Fruit fly (Drosophila melanogaster) whole organism, prepupa: ENCODE data around the gene Gss2.

Source experiments
- Blimp-1 ChIP-seq: fragments of 200-800 bp; sonication (Bioruptor generic); optimal IDR thresholded peaks from 3 replicates; lab custom pipeline; 2017; ENCODE audit warnings: missing biosample characterization, missing genetic modification characterization, mild to moderate bottlenecking, moderate library complexity, missing genetic modification reagents
- CG10631 ChIP-seq: fragments of 200-800 bp; sonication (Bioruptor generic); optimal IDR thresholded peaks from 2 replicates; lab custom pipeline; 2016; ENCODE audit warnings: missing biosample characterization, missing genetic modification characterization
- CG10669 ChIP-seq: fragments of 200-800 bp; sonication (Bioruptor generic); optimal IDR thresholded peaks from 3 replicates; lab custom pipeline; 2018; ENCODE audit warnings: missing biosample characterization, mild to moderate bottlenecking, missing genetic modification characterization, moderate library complexity
- CG11294 ChIP-seq: fragments of 200-800 bp; sonication (Bioruptor generic); IDR thresholded peaks from 2 replicates; pipeline ENCODE4 v1.3.6; 2022; ENCODE audit warnings: missing biosample characterization, missing genetic modification characterization
- CG11762 ChIP-seq: fragments of 200-800 bp; sonication (Bioruptor generic); optimal IDR thresholded peaks from 3 replicates; lab custom pipeline; 2016; ENCODE audit warnings: missing biosample characterization, missing genetic modification characterization; ENCODE audit not compliant: insufficient read depth
- CG11902 ChIP-seq: fragments of 200-800 bp; sonication (Bioruptor generic); optimal IDR thresholded peaks from 3 replicates; lab custom pipeline; 2016; ENCODE audit warnings: missing biosample characterization, missing genetic modification characterization
- CG15336 ChIP-seq: fragments of 200-800 bp; sonication (Bioruptor generic); IDR thresholded peaks from 2 replicates; pipeline ENCODE4 v1.3.6; 2022; ENCODE audit warnings: missing biosample characterization, missing genetic modification characterization
- CG3032 ChIP-seq: fragments of 200-800 bp; optimal IDR thresholded peaks from 2 replicates; lab custom pipeline; 2019; ENCODE audit warnings: missing biosample characterization, mild to moderate bottlenecking, missing genetic modification characterization, moderate library complexity
- CG32006 ChIP-seq: fragments of 200-800 bp; sonication (Bioruptor generic); optimal IDR thresholded peaks from 3 replicates; lab custom pipeline; 2017; ENCODE audit warnings: missing biosample characterization, mild to moderate bottlenecking, missing genetic modification characterization
- CG3919 ChIP-seq: fragments of 200-800 bp; sonication (Bioruptor generic); optimal IDR thresholded peaks from 3 replicates; lab custom pipeline; 2016; ENCODE audit warnings: missing biosample characterization, missing genetic modification characterization
- CG4318 ChIP-seq: fragments of 200-800 bp; sonication (Bioruptor generic); optimal IDR thresholded peaks from 3 replicates; lab custom pipeline; 2017; ENCODE audit warnings: missing biosample characterization, mild to moderate bottlenecking, missing genetic modification characterization
- CG6792 ChIP-seq: fragments of 200-800 bp; sonication (Bioruptor generic); optimal IDR thresholded peaks from 3 replicates; lab custom pipeline; 2016; ENCODE audit warnings: missing biosample characterization, missing genetic modification characterization
- CG6808 ChIP-seq: fragments of 200-800 bp; sonication (Bioruptor generic); optimal IDR thresholded peaks from 3 replicates; lab custom pipeline; 2017; ENCODE audit warnings: missing biosample characterization, missing genetic modification characterization, mild to moderate bottlenecking, moderate library complexity, missing genetic modification reagents
- CG6854 ChIP-seq: fragments of 200-800 bp; sonication (Bioruptor generic); optimal IDR thresholded peaks from 2 replicates; lab custom pipeline; 2017; ENCODE audit warnings: missing biosample characterization, mild to moderate bottlenecking, missing genetic modification characterization
- CG8119 ChIP-seq: fragments of 200-800 bp; sonication (Bioruptor generic); IDR thresholded peaks from 3 replicates; pipeline ENCODE4 v1.3.6; 2022; ENCODE audit warnings: missing biosample characterization, missing genetic modification characterization
- CG8319 ChIP-seq: fragments of 200-800 bp; sonication (Bioruptor generic); optimal IDR thresholded peaks from 3 replicates; lab custom pipeline; 2016; ENCODE audit warnings: missing biosample characterization, missing genetic modification characterization
- CG8632 ChIP-seq: fragments of 200-800 bp; sonication (Bioruptor generic); optimal IDR thresholded peaks from 3 replicates; lab custom pipeline; 2016; ENCODE audit warnings: missing biosample characterization, missing genetic modification characterization
- CG9139 ChIP-seq: fragments of 200-800 bp; sonication (Bioruptor generic); optimal IDR thresholded peaks from 3 replicates; lab custom pipeline; 2017; ENCODE audit warnings: missing biosample characterization, mild to moderate bottlenecking, missing genetic modification characterization
- Eip75B ChIP-seq: fragments of 200-800 bp; sonication (Bioruptor generic); optimal IDR thresholded peaks from 3 replicates; lab custom pipeline; 2016; ENCODE audit warnings: missing biosample characterization, missing genetic modification characterization
- Eip78C ChIP-seq: fragments of 200-800 bp; sonication (Bioruptor generic); peaks from one replicate; lab custom pipeline; 2016; ENCODE audit warnings: missing biosample characterization, missing genetic modification characterization
- Ets21C ChIP-seq: fragments of 200-800 bp; sonication (Bioruptor generic); optimal IDR thresholded peaks from 3 replicates; lab custom pipeline; 2016; ENCODE audit warnings: missing biosample characterization, missing genetic modification characterization
- Ets96B ChIP-seq: fragments of 200-800 bp; optimal IDR thresholded peaks from 2 replicates; lab custom pipeline; 2019; ENCODE audit warnings: missing biosample characterization, mild to moderate bottlenecking, missing genetic modification characterization, moderate library complexity
- Gug ChIP-seq: fragments of 200-800 bp; sonication (Bioruptor generic); IDR thresholded peaks from 2 replicates; pipeline ENCODE4 v1.3.6; 2022; ENCODE audit warnings: missing biosample characterization, missing genetic modification characterization
- Hr38 ChIP-seq: sonication (Bioruptor generic); optimal IDR thresholded peaks from 2 replicates; lab custom pipeline; 2016; ENCODE audit warnings: missing biosample characterization, missing genetic modification characterization
- Hr4 ChIP-seq: fragments of 200-800 bp; sonication (Bioruptor generic); optimal IDR thresholded peaks from 3 replicates; lab custom pipeline; 2016; ENCODE audit warnings: missing biosample characterization, missing genetic modification characterization
- Lpt ChIP-seq: fragments of 200-800 bp; sonication (Bioruptor generic); optimal IDR thresholded peaks from 3 replicates; lab custom pipeline; 2016; ENCODE audit warnings: missing biosample characterization, missing genetic modification characterization
- Met ChIP-seq: fragments of 200-800 bp; sonication (Bioruptor generic); optimal IDR thresholded peaks from 3 replicates; lab custom pipeline; 2016; ENCODE audit warnings: missing biosample characterization, missing genetic modification characterization
- Smox ChIP-seq: fragments of 200-800 bp; sonication (Bioruptor generic); optimal IDR thresholded peaks from 3 replicates; lab custom pipeline; 2016; ENCODE audit warnings: missing biosample characterization, missing genetic modification characterization
- Sox14 ChIP-seq: fragments of 200-800 bp; sonication (Bioruptor generic); optimal IDR thresholded peaks from 3 replicates; lab custom pipeline; 2016; ENCODE audit warnings: missing biosample characterization, missing genetic modification characterization
- Sox15 ChIP-seq: fragments of 200-800 bp; sonication (Bioruptor generic); optimal IDR thresholded peaks from 3 replicates; lab custom pipeline; 2016; ENCODE audit warnings: missing biosample characterization, missing genetic modification characterization
- achi ChIP-seq: fragments of 200-800 bp; sonication (Bioruptor generic); optimal IDR thresholded peaks from 3 replicates; lab custom pipeline; 2016; ENCODE audit warnings: missing biosample characterization, missing genetic modification characterization
- cyc ChIP-seq: fragments of 200-800 bp; sonication (Bioruptor generic); optimal IDR thresholded peaks from 3 replicates; lab custom pipeline; 2016; ENCODE audit warnings: missing biosample characterization, missing genetic modification characterization
- dac ChIP-seq: fragments of 200-800 bp; sonication (Bioruptor generic); optimal IDR thresholded peaks from 2 replicates; lab custom pipeline; 2017; ENCODE audit warnings: missing biosample characterization, mild to moderate bottlenecking, missing genetic modification characterization
- dsx ChIP-seq: fragments of 200-800 bp; optimal IDR thresholded peaks from 3 replicates; lab custom pipeline; 2019; ENCODE audit warnings: missing biosample characterization, mild to moderate bottlenecking, missing genetic modification characterization, moderate library complexity; ENCODE audit not compliant: poor library complexity, severe bottlenecking
- eg ChIP-seq: fragments of 200-800 bp; sonication (Bioruptor generic); IDR thresholded peaks from 3 replicates; pipeline ENCODE4 v1.3.6; 2022; ENCODE audit warnings: missing biosample characterization, missing genetic modification characterization
- fd59A ChIP-seq: fragments of 200-800 bp; sonication (Bioruptor generic); optimal IDR thresholded peaks from 2 replicates; lab custom pipeline; 2017; ENCODE audit warnings: missing biosample characterization, mild to moderate bottlenecking, missing genetic modification characterization, missing genetic modification reagents
- fd85E ChIP-seq: fragments of 200-800 bp; sonication (Bioruptor generic); optimal IDR thresholded peaks from 3 replicates; lab custom pipeline; 2016; ENCODE audit warnings: missing biosample characterization, missing genetic modification characterization
- fkh ChIP-seq: fragments of 200-800 bp; sonication (Bioruptor generic); optimal IDR thresholded peaks from 3 replicates; lab custom pipeline; 2017; ENCODE audit warnings: missing biosample characterization, mild to moderate bottlenecking, missing genetic modification characterization, moderate library complexity
- net ChIP-seq: fragments of 200-800 bp; sonication (Bioruptor generic); optimal IDR thresholded peaks from 3 replicates; lab custom pipeline; 2016; ENCODE audit warnings: missing biosample characterization, missing genetic modification characterization
- salr ChIP-seq, 2 experiments: fragments of 200-800 bp; sonication (Bioruptor generic); optimal IDR thresholded peaks; 3 replicates each; lab custom pipeline; 2016 to 2018; ENCODE audit warnings: missing biosample characterization in 2 of 2, missing genetic modification characterization in 2 of 2, mild to moderate bottlenecking in 1 of 2
- spab ChIP-seq: fragments of 200-800 bp; sonication (Bioruptor generic); optimal IDR thresholded peaks from 2 replicates; lab custom pipeline; 2017; ENCODE audit warnings: missing biosample characterization, mild to moderate bottlenecking, missing genetic modification characterization, missing genetic modification reagents
- ss ChIP-seq, 2 experiments: fragments of 200-800 bp; sonication (Bioruptor generic); optimal IDR thresholded peaks; 2 replicates in 1 of 2; 3 replicates in 1 of 2; lab custom pipeline; 2017 to 2018; ENCODE audit warnings: mild to moderate bottlenecking in 2 of 2, missing biosample characterization in 2 of 2, missing genetic modification characterization in 2 of 2, moderate library complexity in 1 of 2
- topi ChIP-seq: fragments of 200-800 bp; sonication (Bioruptor generic); optimal IDR thresholded peaks from 3 replicates; lab custom pipeline; 2016; ENCODE audit warnings: missing biosample characterization, missing genetic modification characterization
- vri ChIP-seq: fragments of 200-800 bp; sonication (Bioruptor generic); optimal IDR thresholded peaks from 3 replicates; lab custom pipeline; 2016; ENCODE audit warnings: missing biosample characterization, mild to moderate bottlenecking, missing genetic modification characterization

Gene Gss2

DNA sequence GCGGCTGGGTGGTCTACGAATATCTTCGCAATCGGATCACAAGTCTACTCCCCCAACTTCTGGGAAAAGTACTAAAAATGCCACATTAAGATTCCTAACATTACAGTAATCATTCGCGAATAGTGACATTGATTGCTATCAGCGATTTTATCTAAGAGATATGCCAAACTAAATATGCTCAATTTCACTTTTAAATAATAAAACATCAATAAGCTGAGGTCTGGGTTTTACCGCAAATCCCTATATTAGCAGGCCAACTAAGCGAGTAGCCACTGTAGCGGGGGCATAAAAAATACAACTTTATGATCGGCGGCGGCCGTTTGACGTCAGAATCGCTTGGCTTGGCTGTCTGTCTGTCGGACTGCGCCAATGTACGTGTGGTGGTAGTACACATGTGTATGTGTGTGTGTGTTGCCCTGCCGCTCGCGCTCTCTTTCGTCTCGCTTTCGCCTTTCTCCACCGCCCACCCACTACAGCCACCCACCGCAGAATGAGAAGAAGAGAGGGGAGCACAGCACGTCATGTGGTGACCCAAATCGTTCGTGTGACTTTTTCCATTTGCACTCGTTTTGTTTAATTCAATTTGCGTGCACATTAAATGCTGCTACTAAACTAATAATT, 19.1 kb upstream of the Gss2 start (continued):
- TF ChIP-seq CG11902 (GFP tag; lab: Kevin White, UChicago) = peak; percentile 83
- peak; percentile 95 for TF ChIP-seq Met (GFP tag; lab: Kevin White, UChicago)
- peak; percentile 95 for TF ChIP-seq Ets21C
- peak; percentile 93 for TF ChIP-seq Smox (GFP tag; lab: Kevin White, UChicago)
- TF ChIP-seq CG3919 (GFP tag; lab: Kevin White, UChicago) = peak; percentile 85
- peak; percentile 87 for TF ChIP-seq CG8632 (GFP tag; lab: Kevin White, UChicago)
- peak; percentile 97 for TF ChIP-seq Eip78C (GFP tag; lab: Kevin White, UChicago)
- TF ChIP-seq Eip75B = peak; percentile 91
- peak; percentile 95 for TF ChIP-seq Hr4 (GFP tag; lab: Kevin White, UChicago)
- peak; percentile 91 for TF ChIP-seq CG4318 (GFP tag; lab: Kevin White, UChicago)
- TF ChIP-seq Lpt (GFP tag; lab: Kevin White, UChicago) = peak; percentile 87
- TF ChIP-seq CG6792 (GFP tag; lab: Kevin White, UChicago) = peak; percentile 88
- TF ChIP-seq cyc (GFP tag; lab: Kevin White, UChicago) = peak; percentile 92
- peak; percentile 71 for TF ChIP-seq fkh (GFP tag; lab: Kevin White, UChicago)
- peak; percentile 89 for TF ChIP-seq achi (GFP tag; lab: Kevin White, UChicago)
- TF ChIP-seq CG9139 (GFP tag; lab: Kevin White, UChicago) = peak; percentile 6
- TF ChIP-seq Blimp-1 = peak; percentile 75
- peak; percentile 78 for TF ChIP-seq CG3032 (tag; lab: Kevin White, UChicago)
- TF ChIP-seq CG6808 (GFP tag; lab: Kevin White, UChicago) = peak; percentile 72
- peak; percentile 95 for TF ChIP-seq CG32006 (GFP tag; lab: Kevin White, UChicago)

DNA sequence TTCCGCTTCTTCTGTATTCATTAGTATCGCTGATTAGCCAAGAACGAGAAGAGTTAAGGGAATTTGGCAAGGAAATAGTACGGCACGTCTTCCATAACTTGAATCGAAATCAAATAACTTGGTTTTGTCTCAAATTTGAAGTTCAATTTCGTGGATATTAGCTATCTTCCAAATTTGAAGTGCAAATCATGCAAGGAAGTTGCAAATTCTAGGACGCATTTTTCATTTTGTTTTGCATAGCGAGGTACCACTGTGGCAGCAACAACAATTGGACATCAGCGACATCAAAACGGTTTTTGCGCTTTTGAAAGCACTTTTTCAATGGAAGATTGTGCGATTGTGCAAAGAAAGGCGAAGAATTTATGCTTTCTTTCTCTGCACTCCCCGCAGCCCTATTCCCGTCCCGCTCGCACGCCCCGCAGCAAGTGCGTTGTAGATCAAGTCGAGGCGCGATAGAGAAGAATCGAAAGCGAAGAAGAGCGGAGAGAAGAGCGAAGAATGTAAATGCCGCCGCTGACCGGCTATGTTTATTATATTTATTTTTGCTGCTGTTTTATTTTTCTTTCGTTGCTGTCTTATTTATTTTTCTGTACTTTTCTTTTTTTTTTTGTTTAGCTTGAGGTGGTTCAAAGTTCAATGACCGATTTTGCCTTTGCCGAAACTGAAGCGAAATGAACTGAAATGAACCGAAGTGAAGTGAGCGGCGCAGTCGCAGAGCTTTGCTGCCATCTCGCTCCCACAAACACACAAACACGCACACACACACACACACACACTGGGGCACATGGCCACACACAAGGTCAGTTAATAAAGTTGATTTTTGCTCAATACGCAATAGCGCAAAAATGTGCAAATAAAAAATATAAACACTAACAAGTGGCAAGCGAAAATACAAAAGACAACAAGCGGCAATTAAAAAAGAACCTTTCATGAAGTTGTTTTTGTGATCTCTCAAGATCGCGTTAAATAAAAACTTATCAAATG, 18.1 kb upstream of the Gss2 start:
- TF ChIP-seq CG6854 (no peak), CG10669 (GFP tag; lab: Kevin White, UChicago) (peak; percentile 38), topi (GFP tag; lab: Kevin White, UChicago) (peak; percentile 78), Gug (GFP tag; lab: Robert Waterston, UW) (peak; percentile 73), Met (GFP tag; lab: Kevin White, UChicago) (peak; percentile 77), Sox15 (GFP tag; lab: Kevin White, UChicago) (peak; percentile 44), Sox14 (GFP tag; lab: Kevin White, UChicago) (peak; percentile 69), Ets96B (tag; lab: Kevin White, UChicago) (peak; percentile 16), CG3919 (GFP tag; lab: Kevin White, UChicago) (peak; percentile 71), CG11294 (GFP tag; lab: Robert Waterston, UW) (peak; percentile 81), fd59A (GFP tag; lab: Kevin White, UChicago) (peak; percentile 14), CG4318 (GFP tag; lab: Kevin White, UChicago) (peak; percentile 57), CG10631 (peak; percentile 51), Ets21C (peak; percentile 73), cyc (GFP tag; lab: Kevin White, UChicago) (peak; percentile 81), Eip78C (GFP tag; lab: Kevin White, UChicago) (peak; percentile 85), CG8319 (GFP tag; lab: Kevin White, UChicago) (peak; percentile 44), vri (GFP tag; lab: Kevin White, UChicago) (peak; percentile 48), Lpt (GFP tag; lab: Kevin White, UChicago) (peak; percentile 59), CG15336 (peak; percentile 73), ss (GFP tag; optimal IDR thresholded peaks at IDR 0.05; lab: Kevin White, UChicago) (peak; percentile 18 to 44), CG11762 (GFP tag; lab: Kevin White, UChicago) (peak; percentile 25), dsx (GFP tag; lab: Kevin White, UChicago) (peak; percentile 8), spab (GFP tag; lab: Kevin White, UChicago) (no peak), CG32006 (GFP tag; lab: Kevin White, UChicago) (peak; percentile 80), salr (GFP tag; optimal IDR thresholded peaks at IDR 0.05; lab: Kevin White, UChicago) (peak in 1 of 2 experiments; percentile 59), CG8119 (GFP tag; lab: Robert Waterston, UW) (peak; percentile 63), dac (GFP tag; lab: Kevin White, UChicago) (peak; percentile 15), CG8632 (GFP tag; lab: Kevin White, UChicago) (peak; percentile 30), Hr38 (GFP tag; lab: Kevin White, UChicago) (no peak), CG9139 (GFP tag; lab: Kevin White, UChicago) (no peak), fd85E (GFP tag; lab: Kevin White, UChicago) (no peak), net (GFP tag; lab: Kevin White, UChicago) (peak; percentile 65), eg (GFP tag; lab: Robert Waterston, UW) (peak; percentile 85)
